Worm (Caenorhabditis elegans) whole organism, mixed stage, embryonic: ENCODE measurements around the gene B0416.3.

Source experiments
- M03D4.4 ChIP-seq: sonication (generic microtip); optimal IDR thresholded peaks from 2 replicates; lab custom pipeline; 2017; ENCODE audit warnings: mild to moderate bottlenecking, missing genetic modification characterization, missing compliant biosample characterization
- bed-3 ChIP-seq: fragments of 200-800 bp; sonication (Bioruptor generic); optimal IDR thresholded peaks from 3 replicates; lab custom pipeline; 2018; ENCODE audit warnings: mild to moderate bottlenecking, missing genetic modification characterization, moderate library complexity, missing compliant biosample characterization
- blmp-1 ChIP-seq: fragments of 150-350 bp; optimal IDR thresholded peaks from 2 replicates; lab custom pipeline; 2014; ENCODE audit warnings: missing biosample characterization, missing genetic modification characterization
- ceh-39 ChIP-seq: fragments of 150-350 bp; optimal IDR thresholded peaks from 2 replicates; lab custom pipeline; 2014; ENCODE audit warnings: missing biosample characterization, missing genetic modification characterization
- ceh-43 ChIP-seq: fragments of 200-800 bp; sonication (Bioruptor generic); optimal IDR thresholded peaks from 2 replicates; lab custom pipeline; 2018; ENCODE audit warnings: mild to moderate bottlenecking, missing genetic modification characterization, moderate library complexity, missing compliant biosample characterization
- ceh-83 ChIP-seq: fragments of 200-800 bp; sonication (Bioruptor generic); optimal IDR thresholded peaks from 2 replicates; lab custom pipeline; 2018; ENCODE audit warnings: mild to moderate bottlenecking, missing genetic modification characterization, missing compliant biosample characterization
- ces-1 ChIP-seq: fragments of 150-350 bp; optimal IDR thresholded peaks from 2 replicates; lab custom pipeline; 2014; ENCODE audit warnings: missing biosample characterization, missing genetic modification reagents, missing genetic modification characterization
- cnd-1 ChIP-seq: fragments of 200-800 bp; sonication (Bioruptor generic); optimal IDR thresholded peaks from 2 replicates; lab custom pipeline; 2018; ENCODE audit warnings: mild to moderate bottlenecking, missing genetic modification characterization, missing compliant biosample characterization
- drap-1 ChIP-seq: fragments of 200-800 bp; sonication (Bioruptor generic); optimal IDR thresholded peaks from 3 replicates; lab custom pipeline; 2018; ENCODE audit warnings: mild to moderate bottlenecking, missing genetic modification characterization, missing compliant biosample characterization
- elt-1 ChIP-seq: sonication (generic microtip); optimal IDR thresholded peaks from 2 replicates; lab custom pipeline; 2017; ENCODE audit warnings: missing genetic modification characterization, mild to moderate bottlenecking, missing compliant biosample characterization, antibody characterized with exemption, moderate library complexity, borderline replicate concordance; ENCODE audit not compliant: insufficient read depth
- elt-3 ChIP-seq: fragments of 150-350 bp; optimal IDR thresholded peaks from 2 replicates; lab custom pipeline; 2014; ENCODE audit warnings: missing biosample characterization, missing genetic modification characterization
- flh-1 ChIP-seq: fragments of 200-800 bp; sonication (Bioruptor generic); optimal IDR thresholded peaks from 2 replicates; lab custom pipeline; 2018; ENCODE audit warnings: mild to moderate bottlenecking, missing genetic modification characterization, moderate library complexity, missing compliant biosample characterization
- ham-2 ChIP-seq: fragments of 200-800 bp; sonication (Bioruptor generic); optimal IDR thresholded peaks from 2 replicates; lab custom pipeline; 2018; ENCODE audit warnings: mild to moderate bottlenecking, missing genetic modification characterization, missing compliant biosample characterization
- hlh-1 ChIP-seq: fragments of 150-350 bp; optimal IDR thresholded peaks from 2 replicates; lab custom pipeline; 2014; ENCODE audit warnings: missing biosample characterization, missing genetic modification reagents, missing genetic modification characterization
- lin-13 ChIP-seq: fragments of 150-350 bp; optimal IDR thresholded peaks from 2 replicates; lab custom pipeline; 2014; ENCODE audit warnings: missing biosample characterization, missing genetic modification characterization
- lin-32 ChIP-seq: fragments of 200-800 bp; sonication (Bioruptor generic); optimal IDR thresholded peaks from 2 replicates; lab custom pipeline; 2018; ENCODE audit warnings: mild to moderate bottlenecking, missing genetic modification characterization, missing compliant biosample characterization
- lsy-2 ChIP-seq: fragments of 150-350 bp; optimal IDR thresholded peaks from 2 replicates; lab custom pipeline; 2014; ENCODE audit warnings: missing biosample characterization, missing genetic modification characterization
- mep-1 ChIP-seq: fragments of 150-350 bp; optimal IDR thresholded peaks from 2 replicates; lab custom pipeline; 2017; ENCODE audit warnings: missing biosample characterization, missing genetic modification reagents, missing genetic modification characterization, inconsistent platforms
- mls-2 ChIP-seq: sonication (generic microtip); optimal IDR thresholded peaks from 2 replicates; lab custom pipeline; 2016; ENCODE audit warnings: mild to moderate bottlenecking, missing genetic modification characterization, moderate library complexity, missing compliant biosample characterization
- nhr-12 ChIP-seq: fragments of 150-350 bp; optimal IDR thresholded peaks from 2 replicates; lab custom pipeline; 2014; ENCODE audit warnings: missing biosample characterization, missing genetic modification characterization
- nhr-2 ChIP-seq: fragments of 150-350 bp; optimal IDR thresholded peaks from 2 replicates; lab custom pipeline; 2014; ENCODE audit warnings: missing biosample characterization, missing genetic modification characterization
- nhr-237 ChIP-seq: fragments of 150-350 bp; optimal IDR thresholded peaks from 2 replicates; lab custom pipeline; 2014; ENCODE audit warnings: missing biosample characterization, missing genetic modification characterization
- nhr-28 ChIP-seq: fragments of 150-350 bp; optimal IDR thresholded peaks from 2 replicates; lab custom pipeline; 2014; ENCODE audit warnings: missing biosample characterization, missing genetic modification characterization
- nhr-76 ChIP-seq: sonication (generic microtip); optimal IDR thresholded peaks from 2 replicates; lab custom pipeline; 2017; ENCODE audit warnings: missing biosample characterization, missing genetic modification characterization
- pha-4 ChIP-seq: fragments of 150-350 bp; optimal IDR thresholded peaks from 2 replicates; lab custom pipeline; 2018; ENCODE audit warnings: missing biosample characterization, missing genetic modification reagents, missing genetic modification characterization
- sem-2 ChIP-seq: fragments of 200-800 bp; sonication (Bioruptor generic); optimal IDR thresholded peaks from 2 replicates; lab custom pipeline; 2018; ENCODE audit warnings: mild to moderate bottlenecking, missing genetic modification characterization, missing compliant biosample characterization
- tbx-8 ChIP-seq: fragments of 200-800 bp; sonication (Bioruptor generic); optimal IDR thresholded peaks from 2 replicates; lab custom pipeline; 2018; ENCODE audit warnings: mild to moderate bottlenecking, missing genetic modification characterization, moderate library complexity, missing compliant biosample characterization
- unc-120 ChIP-seq: sonication (generic microtip); optimal IDR thresholded peaks from 2 replicates; lab custom pipeline; 2017; ENCODE audit warnings: missing genetic modification characterization, missing compliant biosample characterization; ENCODE audit not compliant: poor library complexity, severe bottlenecking
- unc-39 ChIP-seq: fragments of 150-350 bp; optimal IDR thresholded peaks from 2 replicates; lab custom pipeline; 2014; ENCODE audit warnings: missing biosample characterization, missing genetic modification characterization
- unc-62 ChIP-seq: fragments of 150-350 bp; optimal IDR thresholded peaks from 2 replicates; lab custom pipeline; 2014; ENCODE audit warnings: missing biosample characterization, missing genetic modification reagents, missing genetic modification characterization
- zip-8 ChIP-seq: fragments of 150-350 bp; optimal IDR thresholded peaks from 2 replicates; lab custom pipeline; 2014; ENCODE audit warnings: missing biosample characterization, missing genetic modification characterization
- ztf-11 ChIP-seq: fragments of 150-350 bp; optimal IDR thresholded peaks from 2 replicates; lab custom pipeline; 2014; ENCODE audit warnings: missing biosample characterization, missing genetic modification characterization

The B0416.3 gene

ce11 chrX:9291345-9291744 is at the start of gene B0416.3:
TSS of gene B0416.3 (plus strand) at chrX:9291645.
- TF ChIP-seq drap-1 (GFP tag; lab: Kevin White, UChicago) (no peak), ceh-83 (no peak), nhr-76 (tag; lab: Kevin White, UChicago) (no peak), nhr-12 (tag; lab: Kevin White, UChicago) (no peak), lin-13 (tag; lab: Kevin White, UChicago) (no peak), unc-120 (tag; lab: Kevin White, UChicago) (no peak), ztf-11 (tag; lab: Kevin White, UChicago) (no peak), M03D4.4 (tag; lab: Kevin White, UChicago) (no peak), ceh-43 (GFP tag; lab: Kevin White, UChicago) (no peak), ham-2 (no peak), elt-1 (tag; lab: Kevin White, UChicago) (no peak), tbx-8 (GFP tag; lab: Kevin White, UChicago) (no peak)

ce11 chrX:9242123-9242522 is 49.3 kb upstream of the B0416.3 start, which contains the start of gene lgc-4:
TSS of gene lgc-4 (minus strand) at chrX:9242223.
- TF ChIP-seq nhr-28 (no peak), ces-1 (GFP tag; lab: Kevin White, UChicago) (no peak), hlh-1 (tag; lab: Kevin White, UChicago) (no peak), ceh-39 (tag; lab: Kevin White, UChicago) (no peak), unc-62 (GFP tag; lab: Kevin White, UChicago) (no peak), drap-1 (GFP tag; lab: Kevin White, UChicago) (no peak), lin-32 (no peak), cnd-1 (no peak), M03D4.4 (tag; lab: Kevin White, UChicago) (no peak), elt-3 (no peak), mls-2 (tag; lab: Kevin White, UChicago) (no peak), lin-13 (tag; lab: Kevin White, UChicago) (no peak)

DNA sequence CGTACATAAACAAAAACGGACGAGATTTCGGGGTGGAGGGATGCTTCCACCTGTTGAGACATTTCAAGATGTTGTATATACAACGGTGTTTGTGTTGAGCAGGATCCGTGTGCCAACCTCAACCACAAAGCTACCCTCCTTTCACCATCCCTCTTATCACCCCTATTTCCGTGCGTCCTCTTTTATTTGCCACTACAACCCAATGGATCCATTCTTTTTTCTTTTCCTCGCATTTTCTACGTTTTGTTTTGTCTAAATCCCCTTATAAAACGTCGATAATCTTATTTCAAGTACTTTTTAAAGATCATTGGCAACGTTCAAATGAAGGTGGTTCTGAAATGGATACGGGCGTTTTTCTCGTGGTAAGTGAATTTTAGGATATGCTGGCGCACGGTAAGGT is 48.2 kb upstream of the B0416.3 start, which contains the start of gene gpa-12:
Gene gpa-12, plus strand, starts transcription at position 301 of the 400 bp plus-strand sequence.
- no peak for TF ChIP-seq sem-2 (GFP tag; lab: Kevin White, UChicago)
- no peak for TF ChIP-seq nhr-12 (tag; lab: Kevin White, UChicago)
- no peak for TF ChIP-seq ztf-11 (tag; lab: Kevin White, UChicago)
- no peak for TF ChIP-seq nhr-28

- TF ChIP-seq ztf-11 (tag; lab: Kevin White, UChicago) (no peak), ceh-83 (no peak), ces-1 (GFP tag; lab: Kevin White, UChicago) (no peak), drap-1 (GFP tag; lab: Kevin White, UChicago) (no peak), zip-8 (tag; lab: Kevin White, UChicago) (no peak), ham-2 (no peak), mls-2 (tag; lab: Kevin White, UChicago) (no peak), unc-39 (tag; lab: Kevin White, UChicago) (no peak), sem-2 (GFP tag; lab: Kevin White, UChicago) (no peak), elt-1 (tag; lab: Kevin White, UChicago) (no peak), nhr-2 (tag; lab: Kevin White, UChicago) (no peak)
These were observed 44.8 kb upstream of the B0416.3 start for ce11 chrX:9246625-9247024.

- TF ChIP-seq M03D4.4 (tag; lab: Kevin White, UChicago) (no peak), bed-3 (GFP tag; lab: Kevin White, UChicago) (no peak), elt-3 (no peak), lsy-2 (no peak), tbx-8 (GFP tag; lab: Kevin White, UChicago) (no peak), nhr-28 (no peak), flh-1 (GFP tag; lab: Kevin White, UChicago) (no peak), blmp-1 (tag; lab: Kevin White, UChicago) (no peak), nhr-237 (no peak), sem-2 (GFP tag; lab: Kevin White, UChicago) (no peak), drap-1 (GFP tag; lab: Kevin White, UChicago) (no peak), lin-32 (no peak), pha-4 (tag; lab: Kevin White, UChicago) (no peak), hlh-1 (tag; lab: Kevin White, UChicago) (no peak), ceh-43 (GFP tag; lab: Kevin White, UChicago) (no peak), ceh-83 (no peak), ceh-39 (tag; lab: Kevin White, UChicago) (no peak), mls-2 (tag; lab: Kevin White, UChicago) (no peak), mep-1 (tag; lab: Kevin White, UChicago) (no peak)
These were observed 43.2 kb upstream of the B0416.3 start for ce11 chrX:9248083-9248805.
